Worm (Caenorhabditis elegans) whole organism, young adult: Measurements from ENCODE around the gene R05G6.5.
"Not testable (repeated sequence)": the region's sequence is repeated elsewhere in the genome, so short reads cannot be mapped to it uniquely, and the experiment has no call there.

ENCODE experiments used
- B0019.2 ChIP-seq: fragments of 200-800 bp; sonication (Bioruptor generic); conservative IDR thresholded peaks from 2 replicates; pipeline ENCODE4 v1.3.6; 2022; ENCODE audit warnings: missing genetic modification reagents, missing genetic modification characterization, missing compliant biosample characterization
- B0336.3 ChIP-seq: fragments of 200-800 bp; sonication (Bioruptor generic); IDR thresholded peaks from 2 replicates; pipeline ENCODE4 v1.3.6; 2022; ENCODE audit warnings: missing genetic modification characterization, missing compliant biosample characterization
- D2030.7 ChIP-seq: fragments of 200-800 bp; sonication (Bioruptor generic); IDR thresholded peaks from 2 replicates; pipeline ENCODE4 v1.3.6; 2022; ENCODE audit warnings: missing genetic modification reagents, missing genetic modification characterization, missing compliant biosample characterization
- F49E8.2 ChIP-seq: sonication (generic microtip); optimal IDR thresholded peaks from 3 replicates; lab custom pipeline; 2017; ENCODE audit warnings: missing genetic modification characterization, mild to moderate bottlenecking, missing compliant biosample characterization, antibody characterized with exemption, moderate library complexity; ENCODE audit not compliant: insufficient read depth
- T26A5.8 ChIP-seq: sonication (generic microtip); optimal IDR thresholded peaks from 2 replicates; lab custom pipeline; 2016; ENCODE audit warnings: missing genetic modification characterization, missing compliant biosample characterization
- Y79H2A.3 ChIP-seq: fragments of 200-800 bp; sonication (Bioruptor generic); conservative IDR thresholded peaks from 2 replicates; pipeline ENCODE4 v1.3.6; 2022; ENCODE audit warnings: missing genetic modification reagents, missing genetic modification characterization, missing compliant biosample characterization
- ZK185.1 ChIP-seq: sonication (generic microtip); optimal IDR thresholded peaks from 2 replicates; lab custom pipeline; 2016; ENCODE audit warnings: mild to moderate bottlenecking, missing genetic modification characterization, missing compliant biosample characterization; ENCODE audit not compliant: poor library complexity, severe bottlenecking
- aptf-2 ChIP-seq: fragments of 200-800 bp; sonication (Bioruptor generic); conservative IDR thresholded peaks from 2 replicates; pipeline ENCODE4 v1.3.6; 2022; ENCODE audit warnings: missing genetic modification reagents, missing genetic modification characterization, missing compliant biosample characterization
- aptf-3 ChIP-seq: fragments of 200-800 bp; sonication (Bioruptor generic); IDR thresholded peaks from 2 replicates; pipeline ENCODE4 v1.3.6; 2022; ENCODE audit warnings: missing genetic modification characterization, missing compliant biosample characterization
- attf-3 ChIP-seq: fragments of 200-800 bp; sonication (Bioruptor generic); conservative IDR thresholded peaks from 2 replicates; pipeline ENCODE4 v1.3.6; 2022; ENCODE audit warnings: missing genetic modification reagents, missing genetic modification characterization, missing compliant biosample characterization
- cebp-2 ChIP-seq: fragments of 200-800 bp; sonication (Bioruptor generic); IDR thresholded peaks from 2 replicates; pipeline ENCODE4 v1.3.6; 2022; ENCODE audit warnings: missing genetic modification characterization, missing compliant biosample characterization
- ceh-100 ChIP-seq: fragments of 200-800 bp; sonication (Bioruptor generic); IDR thresholded peaks from 2 replicates; pipeline ENCODE4 v1.3.6; 2022; ENCODE audit warnings: missing genetic modification reagents, missing genetic modification characterization, missing compliant biosample characterization
- ceh-91 ChIP-seq: fragments of 200-800 bp; sonication (Bioruptor generic); IDR thresholded peaks from 2 replicates; pipeline ENCODE4 v1.3.6; 2022; ENCODE audit warnings: missing genetic modification reagents, missing genetic modification characterization, missing compliant biosample characterization
- chd-7 ChIP-seq: sonication (generic microtip); optimal IDR thresholded peaks from 2 replicates; lab custom pipeline; 2016; ENCODE audit warnings: mild to moderate bottlenecking, missing genetic modification characterization, moderate library complexity, missing compliant biosample characterization
- die-1 ChIP-seq: sonication (generic microtip); optimal IDR thresholded peaks from 2 replicates; lab custom pipeline; 2016; ENCODE audit warnings: missing genotype, mild to moderate bottlenecking, missing genetic modification characterization, missing compliant biosample characterization
- dox-1 ChIP-seq: fragments of 200-800 bp; sonication (Bioruptor generic); IDR thresholded peaks from 2 replicates; pipeline ENCODE4 v1.3.6; 2022; ENCODE audit warnings: missing genetic modification reagents, missing genetic modification characterization, missing compliant biosample characterization
- dpl-1 ChIP-seq: fragments of 150-350 bp; optimal IDR thresholded peaks from 2 replicates; lab custom pipeline; 2014; ENCODE audit warnings: missing biosample characterization, missing genetic modification reagents, missing genetic modification characterization
- ekl-4 ChIP-seq: fragments of 200-800 bp; sonication (Bioruptor generic); IDR thresholded peaks from 2 replicates; pipeline ENCODE4 v1.3.6; 2022; ENCODE audit warnings: missing genetic modification reagents, missing genetic modification characterization, missing compliant biosample characterization
- ets-4 ChIP-seq: fragments of 200-800 bp; sonication (Bioruptor generic); optimal IDR thresholded peaks from 2 replicates; lab custom pipeline; 2018; ENCODE audit warnings: mild to moderate bottlenecking, missing genetic modification characterization, missing compliant biosample characterization
- hsf-1 ChIP-seq: fragments of 200-800 bp; sonication (Bioruptor generic); IDR thresholded peaks from 2 replicates; pipeline ENCODE4 v1.3.6; 2022; ENCODE audit warnings: missing genetic modification reagents, missing genetic modification characterization, missing compliant biosample characterization
- let-526 ChIP-seq: fragments of 200-800 bp; sonication (Bioruptor generic); IDR thresholded peaks from 2 replicates; pipeline ENCODE4 v1.3.6; 2022; ENCODE audit warnings: missing genetic modification reagents, missing genetic modification characterization, missing compliant biosample characterization
- let-607 ChIP-seq, 2 experiments: fragments of 200-800 bp in 1 of 2; sonication (Bioruptor generic) in 1 of 2; sonication (generic microtip) in 1 of 2; optimal IDR thresholded peaks; 2 replicates each; lab custom pipeline; 2016 to 2018; ENCODE audit warnings: mild to moderate bottlenecking in 2 of 2, missing compliant biosample characterization in 2 of 2, missing genetic modification characterization in 2 of 2, moderate library complexity in 2 of 2, missing genotype in 1 of 2
- lin-54 ChIP-seq: fragments of 200-800 bp; sonication (Bioruptor generic); optimal IDR thresholded peaks from 2 replicates; lab custom pipeline; 2018; ENCODE audit warnings: mild to moderate bottlenecking, missing genetic modification characterization, missing compliant biosample characterization
- lir-1 ChIP-seq: fragments of 200-800 bp; sonication (Bioruptor generic); conservative IDR thresholded peaks from 2 replicates; pipeline ENCODE4 v1.3.6; 2022; ENCODE audit warnings: missing genetic modification reagents, missing genetic modification characterization, missing compliant biosample characterization
- lsl-1 ChIP-seq: fragments of 200-800 bp; sonication (Bioruptor generic); optimal IDR thresholded peaks from 2 replicates; lab custom pipeline; 2018; ENCODE audit warnings: mild to moderate bottlenecking, missing genetic modification characterization, moderate library complexity, missing compliant biosample characterization
- mel-28 ChIP-seq: sonication (generic microtip); optimal IDR thresholded peaks from 2 replicates; lab custom pipeline; 2016; ENCODE audit warnings: borderline replicate concordance, mild to moderate bottlenecking, missing genetic modification characterization, missing compliant biosample characterization
- nfyb-1 ChIP-seq: fragments of 200-800 bp; sonication (Bioruptor generic); IDR thresholded peaks from 2 replicates; pipeline ENCODE4 v1.3.6; 2022; ENCODE audit warnings: missing genetic modification reagents, missing genetic modification characterization, missing compliant biosample characterization
- nhr-80 ChIP-seq: sonication (generic microtip); optimal IDR thresholded peaks from 2 replicates; lab custom pipeline; 2016; ENCODE audit warnings: missing genetic modification characterization, missing compliant biosample characterization
- pha-4 ChIP-seq: fragments of 150-350 bp; sonication (generic microtip); optimal IDR thresholded peaks from 2 replicates; lab custom pipeline; 2014; ENCODE audit warnings: missing biosample characterization, missing genetic modification reagents, missing genetic modification characterization
- rcor-1 ChIP-seq: fragments of 200-800 bp; sonication (Bioruptor generic); IDR thresholded peaks from 2 replicates; pipeline ENCODE4 v1.3.6; 2022; ENCODE audit warnings: missing genetic modification reagents, missing genetic modification characterization, missing compliant biosample characterization
- sea-2 ChIP-seq: fragments of 200-800 bp; sonication (Bioruptor generic); IDR thresholded peaks from 2 replicates; pipeline ENCODE4 v1.3.6; 2022; ENCODE audit warnings: missing genetic modification characterization, missing compliant biosample characterization
- snpc-1.3 ChIP-seq: sonication (generic microtip); optimal IDR thresholded peaks from 2 replicates; lab custom pipeline; 2017; ENCODE audit warnings: missing genetic modification characterization, mild to moderate bottlenecking, missing compliant biosample characterization, antibody characterized with exemption, moderate library complexity, missing genotype, missing genetic modification reagents; ENCODE audit not compliant: insufficient read depth
- snpc-4 ChIP-seq, 5 experiments: fragments of 150-350 bp in 1 of 5; sonication (generic microtip) in 4 of 5; optimal IDR thresholded peaks; 2 replicates each; lab custom pipeline; 2014 to 2018; ENCODE audit warnings: missing genetic modification characterization in 5 of 5, missing biosample characterization in 3 of 5, antibody characterized with exemption in 2 of 5, mild to moderate bottlenecking in 2 of 5, missing compliant biosample characterization in 2 of 5, missing genotype in 2 of 5, moderate library complexity in 2 of 5, missing genetic modification reagents in 1 of 5
- somi-1 ChIP-seq: fragments of 200-800 bp; sonication (Bioruptor generic); optimal IDR thresholded peaks from 2 replicates; lab custom pipeline; 2018; ENCODE audit warnings: mild to moderate bottlenecking, missing genetic modification characterization, missing compliant biosample characterization
- sptf-2 ChIP-seq: fragments of 200-800 bp; sonication (Bioruptor generic); optimal IDR thresholded peaks from 2 replicates; lab custom pipeline; 2018; ENCODE audit warnings: mild to moderate bottlenecking, missing genetic modification characterization, missing compliant biosample characterization
- tbp1 ChIP-seq: fragments of 200-800 bp; sonication (Bioruptor generic); optimal IDR thresholded peaks from 2 replicates; lab custom pipeline; 2018; ENCODE audit warnings: mild to moderate bottlenecking, missing genetic modification characterization, missing compliant biosample characterization
- tlf-1 ChIP-seq: fragments of 200-800 bp; sonication (Bioruptor generic); optimal IDR thresholded peaks from 2 replicates; lab custom pipeline; 2018; ENCODE audit warnings: mild to moderate bottlenecking, missing genetic modification characterization, missing compliant biosample characterization
- zfh-2 ChIP-seq: fragments of 200-800 bp; sonication (Bioruptor generic); conservative IDR thresholded peaks from 2 replicates; pipeline ENCODE4 v1.3.6; 2022; ENCODE audit warnings: missing genetic modification reagents, missing genetic modification characterization, missing compliant biosample characterization
- zim-3 ChIP-seq: sonication (generic microtip); optimal IDR thresholded peaks from 2 replicates; lab custom pipeline; 2017; ENCODE audit warnings: mild to moderate bottlenecking, missing genetic modification characterization, moderate library complexity, missing compliant biosample characterization
- ztf-28 ChIP-seq: fragments of 200-800 bp; sonication (Bioruptor generic); IDR thresholded peaks from 2 replicates; pipeline ENCODE4 v1.3.6; 2022; ENCODE audit warnings: missing genetic modification reagents, missing genetic modification characterization, missing compliant biosample characterization
- ztf-3 ChIP-seq: fragments of 200-800 bp; sonication (Bioruptor generic); optimal IDR thresholded peaks from 2 replicates; lab custom pipeline; 2018; ENCODE audit warnings: mild to moderate bottlenecking, missing genetic modification characterization, missing compliant biosample characterization

Gene R05G6.5

DNA sequence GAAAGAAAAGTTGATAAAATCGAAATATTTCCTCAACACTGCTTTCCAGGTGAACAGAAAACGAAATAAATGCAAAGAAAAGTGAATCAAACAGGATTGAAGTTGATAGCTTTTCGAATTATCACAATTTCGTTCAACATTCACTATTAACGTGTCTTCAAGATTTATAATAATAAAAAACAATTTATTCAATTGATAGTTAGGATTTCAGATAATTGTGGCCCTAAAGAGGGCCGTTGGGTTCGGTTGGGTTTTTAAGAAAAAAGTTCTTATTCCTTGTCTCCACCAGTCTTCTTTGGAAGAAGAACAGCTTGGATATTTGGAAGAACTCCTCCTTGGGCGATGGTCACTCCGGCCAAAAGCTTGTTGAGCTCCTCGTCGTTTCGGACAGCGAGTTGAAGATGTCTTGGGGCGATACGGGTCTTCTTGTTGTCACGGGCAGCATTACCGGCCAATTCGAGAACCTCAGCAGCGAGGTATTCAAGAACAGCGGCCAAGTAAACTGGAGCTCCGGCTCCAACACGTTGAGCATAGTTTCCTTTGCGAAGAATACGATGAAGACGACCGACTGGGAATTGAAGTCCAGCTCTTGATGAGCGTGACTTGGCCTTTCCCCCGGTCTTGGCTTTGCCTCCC lies 22.5 kb upstream of the R05G6.5 start (continued):
- TF ChIP-seq snpc-1.3: peak; percentile 2
- TF ChIP-seq sea-2: 0 out of 2 replicates have a peak, but pooled peaks have one; percentile 69
- TF ChIP-seq F49E8.2 (tag; lab: Kevin White, UChicago): peak; percentile 49
- peak; percentile 47 for TF ChIP-seq lin-54 (GFP tag; lab: Kevin White, UChicago)
- TF ChIP-seq Y79H2A.3 (GFP tag; lab: Robert Waterston, UW): peak; percentile 49; the same call in 1 of the 2 replicates
- 0 out of 2 replicates have a peak, but pooled peaks have one; percentile 34 for TF ChIP-seq B0336.3 (GFP tag; lab: Robert Waterston, UW)
- TF ChIP-seq snpc-4 (GFP tag; optimal IDR thresholded peaks at IDR 0.05; lab: Kevin White, UChicago): not testable (repeated sequence)
- peak in 1 of 4 experiments; percentile 43 for TF ChIP-seq snpc-4 (tag; optimal IDR thresholded peaks at IDR 0.05; lab: Kevin White, UChicago)
- peak; percentile 31 for TF ChIP-seq lsl-1 (GFP tag; lab: Kevin White, UChicago)

DNA sequence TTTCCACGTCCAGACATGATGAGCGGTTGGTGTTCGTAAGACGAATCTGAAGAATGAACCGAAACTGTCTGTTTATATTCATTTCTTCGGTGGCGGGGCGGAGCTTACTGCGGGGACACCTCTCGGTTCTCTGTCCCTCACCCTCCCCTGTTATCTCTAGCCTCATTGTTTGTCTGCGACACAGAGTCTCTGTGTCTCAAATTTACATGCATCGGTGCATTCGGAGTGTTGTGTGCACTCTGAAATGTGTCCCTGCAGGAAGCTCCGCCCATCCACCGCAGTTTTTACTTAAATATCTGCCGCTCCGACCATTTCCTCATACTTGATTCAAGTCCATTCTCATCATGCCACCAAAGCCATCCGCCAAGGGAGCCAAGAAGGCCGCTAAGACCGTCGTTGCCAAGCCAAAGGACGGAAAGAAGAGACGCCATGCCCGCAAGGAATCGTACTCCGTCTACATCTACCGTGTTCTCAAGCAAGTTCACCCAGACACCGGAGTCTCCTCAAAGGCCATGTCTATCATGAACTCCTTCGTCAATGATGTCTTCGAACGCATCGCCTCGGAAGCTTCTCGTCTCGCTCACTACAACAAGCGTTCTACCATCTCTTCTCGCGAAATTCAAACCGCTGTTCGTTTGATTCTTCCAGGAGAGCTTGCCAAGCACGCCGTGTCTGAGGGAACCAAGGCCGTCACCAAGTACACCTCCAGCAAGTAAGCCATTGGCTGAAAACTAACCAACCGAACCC lies 21.8 kb upstream of the R05G6.5 start, which contains the start of the genes his-61 and his-62:
Gene his-61 (minus strand): TSS at position 17 of the 747 bp plus-strand sequence.
Gene his-62 (plus strand): TSS at position 345 of the 747 bp plus-strand sequence.
- no peak for TF ChIP-seq let-526
- peak; percentile 76; the same call in 1 of the 2 replicates for TF ChIP-seq ztf-28 (GFP tag; lab: Robert Waterston, UW)
- TF ChIP-seq pha-4 (tag; lab: Kevin White, UChicago): no peak
- peak; percentile 23 for TF ChIP-seq tlf-1 (GFP tag; lab: Kevin White, UChicago)
- TF ChIP-seq die-1 (tag; lab: Kevin White, UChicago): no peak
- no peak for TF ChIP-seq mel-28
- TF ChIP-seq T26A5.8 (tag; lab: Kevin White, UChicago): no peak
- TF ChIP-seq D2030.7: peak; percentile 68
- TF ChIP-seq hsf-1 (GFP tag; lab: Robert Waterston, UW): peak; percentile 15; the same call in 1 of the 2 replicates
- TF ChIP-seq sptf-2 (GFP tag; lab: Kevin White, UChicago): no peak
- TF ChIP-seq nfyb-1 (GFP tag; lab: Robert Waterston, UW): 0 out of 2 replicates have a peak, but pooled peaks have one; percentile 22
- peak; percentile 9; the same call in 1 of the 2 replicates for TF ChIP-seq rcor-1 (GFP tag; lab: Robert Waterston, UW)
- peak; percentile 46; the same call in 1 of the 2 replicates for TF ChIP-seq B0336.3 (GFP tag; lab: Robert Waterston, UW)
- TF ChIP-seq dox-1 (GFP tag; lab: Robert Waterston, UW): peak; percentile 82
- TF ChIP-seq ets-4 (GFP tag; lab: Kevin White, UChicago): no peak
- TF ChIP-seq aptf-3: peak; percentile 62; the same call in 1 of the 2 replicates
- no peak for TF ChIP-seq lir-1 (GFP tag; lab: Robert Waterston, UW)
- no peak for TF ChIP-seq attf-3 (GFP tag; lab: Robert Waterston, UW)
- TF ChIP-seq let-607 (tag; optimal IDR thresholded peaks at IDR 0.05; lab: Kevin White, UChicago): no peak
- TF ChIP-seq B0019.2 (GFP tag; lab: Robert Waterston, UW): no peak
- no peak for TF ChIP-seq chd-7 (tag; lab: Kevin White, UChicago)
- TF ChIP-seq somi-1 (GFP tag; lab: Kevin White, UChicago): no peak
- peak; percentile 73 for TF ChIP-seq nhr-80 (tag; lab: Kevin White, UChicago)
- TF ChIP-seq snpc-4 (GFP tag; optimal IDR thresholded peaks at IDR 0.05; lab: Kevin White, UChicago): no peak
- peak; percentile 4 to 74 (median 61) for TF ChIP-seq snpc-4 (tag; optimal IDR thresholded peaks at IDR 0.05; lab: Kevin White, UChicago)
- TF ChIP-seq aptf-2: peak; percentile 87
- no peak for TF ChIP-seq zfh-2 (GFP tag; lab: Robert Waterston, UW)
- TF ChIP-seq tbp1: peak; percentile 71
- no peak for TF ChIP-seq lin-54 (GFP tag; lab: Kevin White, UChicago)
- TF ChIP-seq ztf-3 (GFP tag; lab: Kevin White, UChicago): no peak
- peak; percentile 53 for TF ChIP-seq ceh-100 (GFP tag; lab: Robert Waterston, UW)
- peak; percentile 62; the same call in 1 of the 2 replicates for TF ChIP-seq cebp-2 (GFP tag; lab: Robert Waterston, UW)
- TF ChIP-seq ekl-4 (GFP tag; lab: Robert Waterston, UW): peak; percentile 39
- no peak for TF ChIP-seq zim-3 (tag; lab: Kevin White, UChicago)
- TF ChIP-seq Y79H2A.3 (GFP tag; lab: Robert Waterston, UW): peak; percentile 10; the same call in 1 of the 2 replicates
- TF ChIP-seq ZK185.1 (tag; lab: Kevin White, UChicago): peak; percentile 39
- no peak for TF ChIP-seq dpl-1 (GFP tag; lab: Kevin White, UChicago)
- TF ChIP-seq ceh-91 (GFP tag; lab: Robert Waterston, UW): peak; percentile 22
- peak; percentile 43 for TF ChIP-seq lsl-1 (GFP tag; lab: Kevin White, UChicago)
